Worm (Caenorhabditis elegans) whole organism, L4 larva: ENCODE results near the gene orc-3.

Experiments
- D1046.2 ChIP-seq: fragments of 200-800 bp; sonication (Bioruptor generic); IDR thresholded peaks from 2 replicates; pipeline ENCODE4 v1.3.6; 2022; ENCODE audit warnings: missing genetic modification characterization, missing compliant biosample characterization
- pha-4 ChIP-seq, 2 experiments: fragments of 150-350 bp in 1 of 2; fragments of 200-800 bp in 1 of 2; sonication (Bioruptor generic) in 1 of 2; IDR thresholded peaks in 1 of 2; optimal IDR thresholded peaks in 1 of 2; 2 replicates each; pipeline versions ENCODE4 v1.3.6 to Lab custom; 2014 to 2022; ENCODE audit warnings: missing genetic modification characterization in 2 of 2, missing genetic modification reagents in 2 of 2, missing biosample characterization in 1 of 2, missing compliant biosample characterization in 1 of 2
- set-16 ChIP-seq: fragments of 200-800 bp; sonication (Bioruptor generic); IDR thresholded peaks from 2 replicates; pipeline ENCODE4 v1.3.6; 2022; ENCODE audit warnings: missing genetic modification reagents, missing genetic modification characterization, missing compliant biosample characterization

DNA sequence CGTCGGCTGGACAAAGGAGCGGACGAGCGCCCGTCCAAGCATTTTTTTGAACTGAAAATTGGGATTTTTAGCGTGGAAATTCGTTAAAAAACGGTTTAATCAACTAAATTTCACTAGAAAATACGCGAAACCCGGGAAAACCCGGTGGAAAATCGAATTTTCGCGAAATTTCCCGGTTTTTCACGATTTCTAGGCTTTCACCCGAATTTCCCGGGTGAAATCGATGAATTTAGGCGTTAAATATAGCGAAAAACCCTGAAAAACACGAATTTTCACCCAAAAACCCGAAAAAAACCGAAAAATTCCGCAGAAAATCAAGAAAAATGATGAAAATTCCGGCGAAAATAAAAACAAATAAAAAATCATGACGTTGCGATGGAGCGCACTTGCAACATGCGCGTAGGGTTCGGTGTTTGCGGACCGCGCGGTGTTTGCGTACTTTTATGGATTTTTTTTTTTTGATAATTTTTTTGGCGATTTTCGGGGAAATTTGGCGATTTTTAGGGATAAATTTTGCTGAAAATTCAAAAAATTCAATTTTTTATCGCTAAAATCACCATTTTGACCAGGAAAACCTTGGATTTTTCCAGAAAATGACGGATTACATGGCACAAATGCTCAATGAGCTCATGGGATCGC is 5.9 kb upstream of the orc-3 start, which contains the start of the genes mrpl-45 and Y119D3B.12:
- no peak for TF ChIP-seq set-16 (GFP tag; lab: Robert Waterston, UW)
- no peak for TF ChIP-seq D1046.2 (GFP tag; lab: Robert Waterston, UW)
- TF ChIP-seq pha-4 (GFP tag; IDR thresholded peaks at IDR 0.05; lab: Robert Waterston, UW) = peak; percentile 36; the same call in 1 of the 2 replicates
- TF ChIP-seq pha-4 (tag; optimal IDR thresholded peaks at IDR 0.05; lab: Kevin White, UChicago) = no peak
